Fruit fly (Drosophila melanogaster) whole organism, embryonic: ENCODE results near the gene CG12998.
A peak's percentile ranks its signal among the peaks of the same experiment; 100 is the strongest.

ENCODE experiments used
- B-H1 ChIP-seq: fragments of 200-800 bp; sonication (Bioruptor generic); IDR thresholded peaks from 3 replicates; pipeline ENCODE4 v1.3.6; 2022; ENCODE audit warnings: missing biosample characterization, missing genetic modification characterization
- Bdp1 ChIP-seq: fragments of 200-800 bp; sonication (Bioruptor generic); optimal IDR thresholded peaks from 3 replicates; lab custom pipeline; 2016; ENCODE audit warnings: missing biosample characterization, missing genetic modification characterization
- CG11398 ChIP-seq: fragments of 200-800 bp; sonication (Bioruptor generic); optimal IDR thresholded peaks from 2 replicates; lab custom pipeline; 2016; ENCODE audit warnings: missing biosample characterization, missing genetic modification characterization
- CG12155 ChIP-seq: fragments of 200-800 bp; sonication (Bioruptor generic); optimal IDR thresholded peaks from 3 replicates; lab custom pipeline; 2016; ENCODE audit warnings: missing biosample characterization, missing genetic modification characterization
- CG14667 ChIP-seq: fragments of 200-800 bp; sonication (Bioruptor generic); IDR thresholded peaks from 2 replicates; pipeline ENCODE4 v1.3.6; 2022; ENCODE audit warnings: missing biosample characterization, missing genetic modification characterization
- CG15073 ChIP-seq: fragments of 200-800 bp; sonication (Bioruptor generic); optimal IDR thresholded peaks from 2 replicates; lab custom pipeline; 2016; ENCODE audit warnings: missing biosample characterization, missing genetic modification characterization
- CG15479 ChIP-seq: fragments of 200-800 bp; sonication (Bioruptor generic); optimal IDR thresholded peaks from 3 replicates; lab custom pipeline; 2019; ENCODE audit warnings: missing biosample characterization, mild to moderate bottlenecking, missing genetic modification characterization, moderate library complexity
- CG18011 ChIP-seq: fragments of 200-800 bp; sonication (Bioruptor generic); optimal IDR thresholded peaks from 2 replicates; lab custom pipeline; 2017; ENCODE audit warnings: missing biosample characterization, missing genetic modification characterization, mild to moderate bottlenecking, moderate library complexity, missing genotype
- CG18599 ChIP-seq: fragments of 200-800 bp; sonication (Bioruptor generic); optimal IDR thresholded peaks from 3 replicates; lab custom pipeline; 2017; ENCODE audit warnings: missing biosample characterization, missing genetic modification characterization, mild to moderate bottlenecking, moderate library complexity, missing genetic modification reagents
- CG2199 ChIP-seq: fragments of 200-800 bp; sonication (Bioruptor generic); IDR thresholded peaks from 3 replicates; pipeline ENCODE4 v1.3.6; 2022; ENCODE audit warnings: missing biosample characterization, missing genetic modification characterization
- CG2712 ChIP-seq: fragments of 200-800 bp; optimal IDR thresholded peaks from 3 replicates; lab custom pipeline; 2019; ENCODE audit warnings: missing biosample characterization, mild to moderate bottlenecking, missing genetic modification characterization, moderate library complexity
- CG2889 ChIP-seq: fragments of 200-800 bp; sonication (Bioruptor generic); IDR thresholded peaks from 3 replicates; pipeline ENCODE4 v1.3.6; 2022; ENCODE audit warnings: missing biosample characterization, missing genetic modification characterization
- CG30020 ChIP-seq: fragments of 200-800 bp; optimal IDR thresholded peaks from 2 replicates; lab custom pipeline; 2019; ENCODE audit warnings: missing biosample characterization, mild to moderate bottlenecking, missing genetic modification characterization, moderate library complexity
- CG4730 ChIP-seq: fragments of 200-800 bp; sonication (Bioruptor generic); IDR thresholded peaks from 2 replicates; pipeline ENCODE4 v1.3.6; 2022; ENCODE audit warnings: missing biosample characterization, missing genetic modification characterization
- CG7357 ChIP-seq: fragments of 200-800 bp; sonication (Bioruptor generic); IDR thresholded peaks from 3 replicates; pipeline ENCODE4 v1.3.6; 2022; ENCODE audit warnings: missing biosample characterization, missing genetic modification characterization
- CG8944 ChIP-seq: fragments of 200-800 bp; sonication (Bioruptor generic); optimal IDR thresholded peaks from 3 replicates; lab custom pipeline; 2016; ENCODE audit warnings: missing biosample characterization, missing genetic modification characterization
- Dp ChIP-seq: fragments of 200-800 bp; sonication (Bioruptor generic); optimal IDR thresholded peaks from 2 replicates; lab custom pipeline; 2018; ENCODE audit warnings: missing biosample characterization, mild to moderate bottlenecking, missing genetic modification characterization, moderate library complexity
- HHEX ChIP-seq: fragments of 200-800 bp; sonication (Bioruptor generic); optimal IDR thresholded peaks from 3 replicates; lab custom pipeline; 2017; ENCODE audit warnings: missing biosample characterization, mild to moderate bottlenecking, missing genetic modification characterization, missing genetic modification reagents
- Meics ChIP-seq: fragments of 200-800 bp; sonication (Bioruptor generic); optimal IDR thresholded peaks from 2 replicates; lab custom pipeline; 2017; ENCODE audit warnings: missing biosample characterization, mild to moderate bottlenecking, missing genetic modification characterization
- Ravus ChIP-seq: fragments of 200-800 bp; sonication (Bioruptor generic); IDR thresholded peaks from 2 replicates; pipeline ENCODE4 v1.3.6; 2022; ENCODE audit warnings: missing biosample characterization, missing genetic modification characterization
- Taf1 ChIP-seq: fragments of 200-800 bp; sonication (Bioruptor generic); IDR thresholded peaks from 2 replicates; pipeline ENCODE4 v1.3.6; 2022; ENCODE audit warnings: missing biosample characterization, missing genetic modification characterization
- Trl ChIP-seq, 3 experiments: fragments of >200 bp in 2 of 3; fragments of 200-800 bp in 1 of 3; sonication (Bioruptor generic) in 1 of 3; optimal IDR thresholded peaks; 2 replicates in 1 of 3; 3 replicates in 2 of 3; lab custom pipeline; 2016 to 2017; ENCODE audit warnings: missing biosample characterization in 1 of 3, missing genetic modification characterization in 1 of 3
- ap ChIP-seq: fragments of 200-800 bp; sonication (Bioruptor generic); IDR thresholded peaks from 2 replicates; pipeline ENCODE4 v1.3.6; 2022; ENCODE audit warnings: missing biosample characterization, missing genetic modification characterization
- ash1 ChIP-seq: fragments of 200-800 bp; sonication (Bioruptor generic); optimal IDR thresholded peaks from 2 replicates; lab custom pipeline; 2018; ENCODE audit warnings: missing biosample characterization, mild to moderate bottlenecking, missing genetic modification characterization
- cg ChIP-seq: fragments of 200-800 bp; sonication (Bioruptor generic); optimal IDR thresholded peaks from 3 replicates; lab custom pipeline; 2019; ENCODE audit warnings: missing biosample characterization, mild to moderate bottlenecking, missing genetic modification characterization, moderate library complexity
- da ChIP-seq: fragments of 200-800 bp; sonication (Bioruptor generic); optimal IDR thresholded peaks from 2 replicates; lab custom pipeline; 2016; ENCODE audit warnings: missing biosample characterization, missing genetic modification characterization
- dimm ChIP-seq: fragments of 200-800 bp; sonication (Bioruptor generic); IDR thresholded peaks from 2 replicates; pipeline ENCODE4 v1.3.6; 2022; ENCODE audit warnings: missing biosample characterization, missing genetic modification characterization
- dpn ChIP-seq, 2 experiments: fragments of 200-800 bp; sonication (Bioruptor generic); optimal IDR thresholded peaks; 3 replicates each; lab custom pipeline; 2016; ENCODE audit warnings: missing biosample characterization in 2 of 2, missing genetic modification characterization in 2 of 2
- eyg ChIP-seq: fragments of 200-800 bp; sonication (Bioruptor generic); optimal IDR thresholded peaks from 3 replicates; lab custom pipeline; 2016; ENCODE audit warnings: missing biosample characterization, missing genetic modification characterization
- fd3F ChIP-seq: fragments of 200-800 bp; sonication (Bioruptor generic); optimal IDR thresholded peaks from 2 replicates; lab custom pipeline; 2018; ENCODE audit warnings: missing biosample characterization, mild to moderate bottlenecking, missing genetic modification characterization, moderate library complexity
- gce ChIP-seq: fragments of 200-800 bp; sonication (Bioruptor generic); IDR thresholded peaks from 3 replicates; pipeline ENCODE4 v1.3.6; 2022; ENCODE audit warnings: missing biosample characterization, missing genetic modification characterization
- lab ChIP-seq: fragments of 200-800 bp; sonication (Bioruptor generic); optimal IDR thresholded peaks from 3 replicates; lab custom pipeline; 2017; ENCODE audit warnings: missing biosample characterization, missing genetic modification characterization, mild to moderate bottlenecking, moderate library complexity, missing genetic modification reagents
- lbe ChIP-seq: fragments of 200-800 bp; sonication (Bioruptor generic); optimal IDR thresholded peaks from 2 replicates; lab custom pipeline; 2016; ENCODE audit warnings: missing biosample characterization, mild to moderate bottlenecking, missing genetic modification characterization
- nerfin-2 ChIP-seq: fragments of 200-800 bp; sonication (Bioruptor generic); IDR thresholded peaks from 2 replicates; pipeline ENCODE4 v1.3.6; 2022; ENCODE audit warnings: missing biosample characterization, missing genetic modification characterization; ENCODE audit not compliant: partially characterized antibody
- org-1 ChIP-seq: fragments of 200-800 bp; sonication (Bioruptor generic); optimal IDR thresholded peaks from 2 replicates; lab custom pipeline; 2017; ENCODE audit warnings: missing biosample characterization, missing genetic modification characterization
- pfk ChIP-seq: fragments of 200-800 bp; sonication (Bioruptor generic); optimal IDR thresholded peaks from 2 replicates; lab custom pipeline; 2018; ENCODE audit warnings: missing biosample characterization, mild to moderate bottlenecking, missing genetic modification characterization, moderate library complexity
- sc ChIP-seq, 3 experiments: fragments of >200 bp in 2 of 3; fragments of 200-800 bp in 1 of 3; sonication (Bioruptor generic) in 1 of 3; optimal IDR thresholded peaks; 2 replicates in 2 of 3; 3 replicates in 1 of 3; lab custom pipeline; 2017; ENCODE audit warnings: mild to moderate bottlenecking in 1 of 3, missing biosample characterization in 1 of 3, missing genetic modification characterization in 1 of 3, missing genetic modification reagents in 1 of 3
- sens-2 ChIP-seq: fragments of 200-800 bp; sonication (Bioruptor generic); IDR thresholded peaks from 2 replicates; pipeline ENCODE4 v1.3.6; 2022; ENCODE audit warnings: missing biosample characterization, missing genetic modification characterization
- sima ChIP-seq: fragments of 200-800 bp; sonication (Bioruptor generic); optimal IDR thresholded peaks from 2 replicates; lab custom pipeline; 2016; ENCODE audit warnings: missing biosample characterization, missing genetic modification characterization
- slbo ChIP-seq: fragments of 200-800 bp; sonication (Bioruptor generic); IDR thresholded peaks from 2 replicates; pipeline ENCODE4 v1.3.6; 2022; ENCODE audit warnings: missing biosample characterization, missing genetic modification characterization
- sqz ChIP-seq: fragments of 200-800 bp; sonication (Bioruptor generic); optimal IDR thresholded peaks from 3 replicates; lab custom pipeline; 2018; ENCODE audit warnings: missing biosample characterization, mild to moderate bottlenecking, missing genetic modification characterization
- tin ChIP-seq: fragments of 200-800 bp; sonication (Bioruptor generic); optimal IDR thresholded peaks from 3 replicates; lab custom pipeline; 2016; ENCODE audit warnings: missing biosample characterization, missing genetic modification characterization
- toy ChIP-seq: fragments of 200-800 bp; sonication (Bioruptor generic); IDR thresholded peaks from 2 replicates; pipeline ENCODE4 v1.3.6; 2022; ENCODE audit warnings: missing biosample characterization, missing genetic modification characterization
- twi ChIP-seq: fragments of 200-800 bp; optimal IDR thresholded peaks from 2 replicates; lab custom pipeline; 2019; ENCODE audit warnings: missing biosample characterization, mild to moderate bottlenecking, missing genetic modification characterization, moderate library complexity
- tx ChIP-seq: fragments of 200-800 bp; sonication (Bioruptor generic); optimal IDR thresholded peaks from 2 replicates; lab custom pipeline; 2016; ENCODE audit warnings: missing biosample characterization, missing genetic modification characterization
- vfl ChIP-seq: fragments of 200-800 bp; sonication (Bioruptor generic); optimal IDR thresholded peaks from 2 replicates; lab custom pipeline; 2016; ENCODE audit warnings: missing biosample characterization, missing genetic modification characterization
- vvl ChIP-seq: fragments of 200-800 bp; sonication (Bioruptor generic); IDR thresholded peaks from 2 replicates; pipeline ENCODE4 v1.3.6; 2022; ENCODE audit warnings: missing biosample characterization, missing genetic modification characterization
- wdn ChIP-seq: fragments of 200-800 bp; sonication (Bioruptor generic); IDR thresholded peaks from 2 replicates; pipeline ENCODE4 v1.3.6; 2022; ENCODE audit warnings: missing biosample characterization, missing genetic modification characterization
- zfh1 ChIP-seq: fragments of 200-800 bp; sonication (Bioruptor generic); IDR thresholded peaks from 3 replicates; pipeline ENCODE4 v1.3.6; 2022; ENCODE audit warnings: missing biosample characterization, missing genetic modification characterization

Gene CG12998

dm6 chrX:17181264-17182198, 36.9 kb upstream of the CG12998 start (continued):
- no peak for TF ChIP-seq CG15479 (GFP tag; lab: Kevin White, UChicago)
- no peak for TF ChIP-seq slbo (GFP tag; lab: Robert Waterston, UW)
- no peak for TF ChIP-seq toy
- peak; percentile 25 for TF ChIP-seq Meics
- TF ChIP-seq sima (GFP tag; lab: Kevin White, UChicago) = no peak
- no peak for TF ChIP-seq Dp
- TF ChIP-seq da (GFP tag; lab: Kevin White, UChicago) = no peak
- TF ChIP-seq CG4730 (GFP tag; lab: Robert Waterston, UW) = no peak
- TF ChIP-seq CG8944 (GFP tag; lab: Kevin White, UChicago) = no peak
- peak; percentile 8 for TF ChIP-seq fd3F (GFP tag; lab: Kevin White, UChicago)
- TF ChIP-seq CG11398 (GFP tag; lab: Kevin White, UChicago) = no peak
- TF ChIP-seq B-H1 (GFP tag; lab: Robert Waterston, UW) = no peak
- no peak for TF ChIP-seq CG2199 (GFP tag; lab: Robert Waterston, UW)
- TF ChIP-seq ash1 = no peak
- no peak for TF ChIP-seq CG15073
- no peak for TF ChIP-seq CG2889 (GFP tag; lab: Robert Waterston, UW)
- no peak for TF ChIP-seq pfk (GFP tag; lab: Kevin White, UChicago)
- TF ChIP-seq twi (tag; lab: Kevin White, UChicago) = no peak
- no peak for TF ChIP-seq Bdp1
- no peak for TF ChIP-seq nerfin-2 (GFP tag; lab: Robert Waterston, UW)
- TF ChIP-seq cg (GFP tag; lab: Kevin White, UChicago) = no peak
- no peak for TF ChIP-seq sqz
- TF ChIP-seq org-1 = no peak
- TF ChIP-seq CG18011 (GFP tag; lab: Kevin White, UChicago) = no peak
- no peak for TF ChIP-seq Taf1 (GFP tag; lab: Robert Waterston, UW)
- no peak for TF ChIP-seq vfl (GFP tag; lab: Kevin White, UChicago)
- no peak for TF ChIP-seq lbe
- no peak for TF ChIP-seq sens-2 (GFP tag; lab: Robert Waterston, UW)
- TF ChIP-seq CG18599 (GFP tag; lab: Kevin White, UChicago) = peak; percentile 22
- no peak for TF ChIP-seq HHEX
- TF ChIP-seq lab (GFP tag; lab: Kevin White, UChicago) = peak; percentile 55
- TF ChIP-seq CG14667 (GFP tag; lab: Robert Waterston, UW) = no peak
- no peak for TF ChIP-seq eyg (GFP tag; lab: Kevin White, UChicago)
- no peak for TF ChIP-seq tin (GFP tag; lab: Kevin White, UChicago)
- no peak for TF ChIP-seq dimm (GFP tag; lab: Robert Waterston, UW)
- no peak for TF ChIP-seq tx (GFP tag; lab: Kevin White, UChicago)
- TF ChIP-seq CG30020 (tag; lab: Kevin White, UChicago) = no peak
- TF ChIP-seq ap (GFP tag; lab: Robert Waterston, UW) = no peak
- no peak for TF ChIP-seq dpn (GFP tag; optimal IDR thresholded peaks at IDR 0.05; lab: Kevin White, UChicago)
- TF ChIP-seq wdn (GFP tag; lab: Robert Waterston, UW) = 0 out of 2 replicates have a peak, but pooled peaks have one; percentile 16
- no peak for TF ChIP-seq Ravus (GFP tag; lab: Robert Waterston, UW)
- TF ChIP-seq CG2712 (tag; lab: Kevin White, UChicago) = peak; percentile 57
- TF ChIP-seq CG12155 = no peak
- TF ChIP-seq sc (optimal IDR thresholded peaks at IDR 0.05; lab: Kevin White, UChicago) = no peak
- TF ChIP-seq sc (GFP tag; optimal IDR thresholded peaks at IDR 0.05; lab: Kevin White, UChicago) = no peak
- 0 out of 3 replicates have a peak, but pooled peaks have one; percentile 15 for TF ChIP-seq zfh1 (GFP tag; lab: Robert Waterston, UW)
- peak; percentile 63 for TF ChIP-seq vvl (GFP tag; lab: Robert Waterston, UW)
- no peak for TF ChIP-seq CG7357 (GFP tag; lab: Robert Waterston, UW)
- no peak for TF ChIP-seq Trl (optimal IDR thresholded peaks at IDR 0.05; lab: Kevin White, UChicago)
- TF ChIP-seq Trl (GFP tag; optimal IDR thresholded peaks at IDR 0.05; lab: Kevin White, UChicago) = no peak
- no peak for TF ChIP-seq gce (GFP tag; lab: Robert Waterston, UW)
